Fruit fly (Drosophila melanogaster) Kc167 (cell line): ENCODE results near the gene CG17562.

Experiments
- Myc ChIP-seq: fragments of >200 bp; optimal IDR thresholded peaks from 2 replicates; lab custom pipeline; 2017; ENCODE audit warnings: missing external identifiers
- Sin3A ChIP-seq: fragments of >200 bp; optimal IDR thresholded peaks from 2 replicates; lab custom pipeline; 2018; ENCODE audit warnings: missing external identifiers
- h ChIP-seq: fragments of >200 bp; optimal IDR thresholded peaks from 3 replicates; lab custom pipeline; 2018; ENCODE audit warnings: missing external identifiers
- insv ChIP-seq: fragments of >200 bp; optimal IDR thresholded peaks from 3 replicates; lab custom pipeline; 2018; ENCODE audit warnings: missing external identifiers
- psq ChIP-seq: fragments of >200 bp; optimal IDR thresholded peaks from 2 replicates; lab custom pipeline; 2017; ENCODE audit warnings: missing external identifiers
- ttk ChIP-seq: sonication (Bioruptor generic); optimal IDR thresholded peaks from 2 replicates; lab custom pipeline; 2017; ENCODE audit warnings: missing external identifiers

CG17562 gene

dm6 chr3R:16630564-16630963, 15.5 kb downstream of the CG17562 start:
- no peak for TF ChIP-seq insv
- TF ChIP-seq ttk (lab: Kevin White, UChicago): no peak
- TF ChIP-seq Myc (lab: Kevin White, UChicago): no peak
- TF ChIP-seq Sin3A (lab: Kevin White, UChicago): no peak
- no peak for TF ChIP-seq h

- TF ChIP-seq psq (lab: Kevin White, UChicago) (no peak), ttk (lab: Kevin White, UChicago) (no peak), Sin3A (lab: Kevin White, UChicago) (no peak), insv (no peak), h (no peak), Myc (lab: Kevin White, UChicago) (no peak)
These were observed 17.6 kb downstream of the CG17562 start for dm6 chr3R:16632698-16633097.

- TF ChIP-seq h (no peak), Myc (lab: Kevin White, UChicago) (no peak), Sin3A (lab: Kevin White, UChicago) (no peak), ttk (lab: Kevin White, UChicago) (no peak), insv (no peak), psq (lab: Kevin White, UChicago) (no peak)
These were observed 24.9 kb downstream of the CG17562 start, which contains the start of gene nonA-l for dm6 chr3R:16640005-16640408. nonA-l (plus strand) TSS chr3R:16640205.

- no peak for TF ChIP-seq psq (lab: Kevin White, UChicago)
- TF ChIP-seq insv: no peak
- no peak for TF ChIP-seq ttk (lab: Kevin White, UChicago)
- TF ChIP-seq Sin3A (lab: Kevin White, UChicago): no peak
- TF ChIP-seq h: no peak
- TF ChIP-seq Myc (lab: Kevin White, UChicago): no peak
These were observed 28.5 kb downstream of the CG17562 start, which contains the start of gene Arl6IP1 for dm6 chr3R:16643591-16643990. Arl6IP1 (plus strand) TSS chr3R:16643605.

dm6 chr3R:16646952-16647715, 32.0 kb downstream of the CG17562 start, which contains the start of the genes CG10324 and CCT3:
CG10324 (minus strand) TSS chr3R:16647004.
CCT3 (plus strand) TSS chr3R:16647605.
- TF ChIP-seq ttk (lab: Kevin White, UChicago): no peak
- no peak for TF ChIP-seq insv
- no peak for TF ChIP-seq psq (lab: Kevin White, UChicago)
- no peak for TF ChIP-seq h
- no peak for TF ChIP-seq Myc (lab: Kevin White, UChicago)

- TF ChIP-seq Myc (lab: Kevin White, UChicago): no peak
- no peak for TF ChIP-seq Sin3A (lab: Kevin White, UChicago)
- no peak for TF ChIP-seq h
- TF ChIP-seq ttk (lab: Kevin White, UChicago): no peak
- TF ChIP-seq insv: no peak
- no peak for TF ChIP-seq psq (lab: Kevin White, UChicago)
These were observed 32.6 kb downstream of the CG17562 start for dm6 chr3R:16647716-16648016.

dm6 chr3R:16649282-16649681, 34.2 kb downstream of the CG17562 start:
- TF ChIP-seq Myc (lab: Kevin White, UChicago) (no peak), Sin3A (lab: Kevin White, UChicago) (no peak), ttk (lab: Kevin White, UChicago) (no peak), h (no peak), psq (lab: Kevin White, UChicago) (no peak), insv (no peak)

dm6 chr3R:16650950-16651349, 35.8 kb downstream of the CG17562 start, which contains the start of gene Mettl4:
Mettl4 (minus strand) TSS chr3R:16651157.
- TF ChIP-seq h: no peak
- TF ChIP-seq psq (lab: Kevin White, UChicago): no peak
- no peak for TF ChIP-seq Myc (lab: Kevin White, UChicago)

- TF ChIP-seq h: no peak
- no peak for TF ChIP-seq psq (lab: Kevin White, UChicago)
- TF ChIP-seq insv: no peak
- no peak for TF ChIP-seq Sin3A (lab: Kevin White, UChicago)
- TF ChIP-seq ttk (lab: Kevin White, UChicago): no peak
- TF ChIP-seq Myc (lab: Kevin White, UChicago): no peak
These were observed 37.0 kb downstream of the CG17562 start, which contains the start of gene CG14907 for dm6 chr3R:16652091-16652490. CG14907 (minus strand) TSS chr3R:16652319.

- TF ChIP-seq insv (no peak), h (no peak), Myc (lab: Kevin White, UChicago) (no peak), ttk (lab: Kevin White, UChicago) (no peak), psq (lab: Kevin White, UChicago) (no peak)
These were observed 39.9 kb downstream of the CG17562 start for dm6 chr3R:16655000-16655493.

- TF ChIP-seq psq (lab: Kevin White, UChicago): no peak
- TF ChIP-seq h: no peak
These were observed 40.7 kb downstream of the CG17562 start, which contains the start of gene modSP for dm6 chr3R:16655494-16656493. modSP (minus strand) TSS chr3R:16655662.

dm6 chr3R:16661693-16662092, 46.6 kb downstream of the CG17562 start:
- TF ChIP-seq insv (no peak), psq (lab: Kevin White, UChicago) (no peak), h (no peak), Sin3A (lab: Kevin White, UChicago) (no peak), ttk (lab: Kevin White, UChicago) (no peak), Myc (lab: Kevin White, UChicago) (no peak)
